Worm (Caenorhabditis elegans): ENCODE measurements around the gene cutl-4.

cutl-4 gene

DNA sequence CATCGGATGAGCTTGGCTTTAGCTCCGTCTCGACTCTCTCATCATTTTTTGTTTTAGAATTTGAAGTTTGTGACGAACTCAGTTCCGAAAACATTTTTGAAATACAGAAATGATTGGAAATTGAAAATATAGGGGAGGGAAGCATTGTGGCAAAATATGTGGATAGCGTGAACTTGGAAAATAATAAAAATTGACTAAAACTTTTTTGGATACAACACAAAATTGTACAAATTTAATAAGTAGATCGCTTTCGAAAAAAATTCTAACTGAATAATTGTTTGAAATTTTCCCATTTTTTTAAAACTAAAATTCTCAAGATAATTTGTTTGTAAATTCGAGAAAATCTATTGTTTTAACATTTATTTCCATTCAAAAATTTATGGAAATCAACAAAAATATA, 55.9 kb downstream of the cutl-4 start, which contains the start of gene F59A1.15:
TSS of gene F59A1.15 (minus strand) at position 101 of the 400 bp plus-strand sequence.
- TF ChIP-seq F13H6.1 (tag; optimal IDR thresholded peaks at IDR 0.05) (no peak), mdl-1 (tag; optimal IDR thresholded peaks at IDR 0.05) (no peak), crh-2 (tag; optimal IDR thresholded peaks at IDR 0.05) (no peak), sem-4 (tag; optimal IDR thresholded peaks at IDR 0.05) (no peak), Y55F3AM.14 (GFP tag; optimal IDR thresholded peaks at IDR 0.05) (no peak), egl-27 (tag; optimal IDR thresholded peaks at IDR 0.05) (no peak), dmd-4 (tag; optimal IDR thresholded peaks at IDR 0.05) (no peak), unc-39 (tag; optimal IDR thresholded peaks at IDR 0.05) (no peak), nhr-25 (tag; optimal IDR thresholded peaks at IDR 0.05) (no peak), fos-1 (tag; optimal IDR thresholded peaks at IDR 0.05) (no peak), blmp-1 (tag; optimal IDR thresholded peaks at IDR 0.05; ENCODE audit: insufficient read depth) (no peak), C34F6.9 (tag; optimal IDR thresholded peaks at IDR 0.05) (no peak), sma-3 (GFP tag; optimal IDR thresholded peaks at IDR 0.05) (no peak), unc-62 (GFP tag; optimal IDR thresholded peaks at IDR 0.05) (no peak), elt-3 (tag; optimal IDR thresholded peaks at IDR 0.05) (no peak), mab-5 (tag; optimal IDR thresholded peaks at IDR 0.05) (no peak), nhr-6 (tag; optimal IDR thresholded peaks at IDR 0.05) (no peak)

Data from whole organism, L2 larva.